Worm (Caenorhabditis elegans) whole organism, L2 larva: ENCODE results near the gene W06G6.20.

ENCODE experiments used
- C34F6.9 ChIP-seq: fragments of 150-350 bp; optimal IDR thresholded peaks from 2 replicates; lab custom pipeline; 2014; ENCODE audit warnings: missing biosample characterization, missing genetic modification characterization
- R02D3.7 ChIP-seq: fragments of 150-350 bp; optimal IDR thresholded peaks from 2 replicates; lab custom pipeline; 2014; ENCODE audit warnings: missing biosample characterization, missing genetic modification characterization
- Y55F3AM.14 ChIP-seq: fragments of 200-800 bp; sonication (Bioruptor generic); optimal IDR thresholded peaks from 2 replicates; lab custom pipeline; 2018; ENCODE audit warnings: mild to moderate bottlenecking, missing genetic modification characterization, missing compliant biosample characterization
- ZK546.5 ChIP-seq: sonication (generic microtip); optimal IDR thresholded peaks from 2 replicates; lab custom pipeline; 2017; ENCODE audit warnings: missing biosample characterization, missing genetic modification characterization
- ceh-16 ChIP-seq: fragments of 150-350 bp; optimal IDR thresholded peaks from 2 replicates; lab custom pipeline; 2014; ENCODE audit warnings: missing biosample characterization, missing genetic modification characterization
- lin-39 ChIP-seq: fragments of 150-350 bp; optimal IDR thresholded peaks from 2 replicates; lab custom pipeline; 2014; ENCODE audit warnings: missing biosample characterization, missing genetic modification reagents, missing genetic modification characterization
- nhr-12 ChIP-seq: fragments of 150-350 bp; optimal IDR thresholded peaks from 2 replicates; lab custom pipeline; 2014; ENCODE audit warnings: missing biosample characterization, missing genetic modification characterization
- nhr-6 ChIP-seq: fragments of 150-350 bp; optimal IDR thresholded peaks from 2 replicates; lab custom pipeline; 2014; ENCODE audit warnings: missing biosample characterization, missing genetic modification characterization
- sma-9 ChIP-seq, 2 experiments: fragments of 150-350 bp in 1 of 2; sonication (generic microtip) in 1 of 2; optimal IDR thresholded peaks; 2 replicates each; lab custom pipeline; 2014 to 2016; ENCODE audit warnings: missing genetic modification characterization in 2 of 2, mild to moderate bottlenecking in 1 of 2, missing biosample characterization in 1 of 2, missing compliant biosample characterization in 1 of 2, missing genetic modification reagents in 1 of 2, moderate library complexity in 1 of 2
- snpc-4 ChIP-seq: fragments of 150-350 bp; optimal IDR thresholded peaks from 2 replicates; lab custom pipeline; 2014; ENCODE audit warnings: missing biosample characterization, missing genetic modification characterization
- unc-55 ChIP-seq: fragments of 150-350 bp; sonication (generic microtip); optimal IDR thresholded peaks from 3 replicates; lab custom pipeline; 2014; ENCODE audit warnings: missing biosample characterization, missing genetic modification reagents, missing genetic modification characterization
- unc-62 ChIP-seq: fragments of 150-350 bp; optimal IDR thresholded peaks from 2 replicates; lab custom pipeline; 2014; ENCODE audit warnings: missing biosample characterization, missing genetic modification reagents, missing genetic modification characterization
- ztf-4 ChIP-seq: fragments of 150-350 bp; optimal IDR thresholded peaks from 2 replicates; lab custom pipeline; 2014; ENCODE audit warnings: missing biosample characterization, missing genetic modification characterization

DNA sequence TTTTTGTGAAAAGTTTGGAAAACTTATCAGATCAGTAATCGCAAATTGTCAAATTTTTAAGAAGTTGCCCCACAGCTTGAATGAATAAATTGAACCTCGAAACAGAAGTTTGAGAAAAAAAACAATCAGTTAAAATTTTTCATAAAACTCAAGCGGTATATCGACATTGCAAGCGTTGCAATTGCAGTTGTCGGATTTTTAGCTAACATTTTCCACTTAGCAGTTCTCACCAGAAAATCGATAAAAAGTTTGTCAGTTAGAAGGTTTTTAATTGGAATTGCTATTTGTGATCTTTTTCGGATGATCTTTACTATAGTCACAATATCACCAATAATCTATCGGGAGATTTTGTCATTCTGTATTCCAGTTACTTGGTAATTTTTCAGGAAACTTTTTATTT lies 37.6 kb upstream of the W06G6.20 start, which contains the start of gene srw-43:
- TF ChIP-seq nhr-12 (no peak), ceh-16 (tag; lab: Kevin White, UChicago) (no peak), snpc-4 (tag; lab: Kevin White, UChicago) (no peak), unc-55 (GFP tag; lab: Kevin White, UChicago) (no peak), ztf-4 (no peak), unc-62 (no peak), ZK546.5 (tag; lab: Kevin White, UChicago) (no peak), lin-39 (tag; lab: Kevin White, UChicago) (no peak), Y55F3AM.14 (GFP tag; lab: Kevin White, UChicago) (no peak), sma-9 (GFP tag; optimal IDR thresholded peaks at IDR 0.05; lab: Kevin White, UChicago) (no peak), sma-9 (tag; optimal IDR thresholded peaks at IDR 0.05; lab: Kevin White, UChicago) (no peak), C34F6.9 (tag; lab: Kevin White, UChicago) (no peak), R02D3.7 (tag; lab: Kevin White, UChicago) (no peak), nhr-6 (tag; lab: Kevin White, UChicago) (no peak)
